Fruit fly (Drosophila melanogaster) whole organism, embryonic: ENCODE data around the gene spn-F.

ENCODE experiments used
- ATbp ChIP-seq: fragments of 200-800 bp; sonication (Bioruptor generic); optimal IDR thresholded peaks from 2 replicates; lab custom pipeline; 2017; ENCODE audit warnings: missing biosample characterization, mild to moderate bottlenecking, missing genetic modification characterization, missing genetic modification reagents
- Ada2b ChIP-seq: fragments of 200-800 bp; sonication (Bioruptor generic); IDR thresholded peaks from 2 replicates; pipeline ENCODE4 v1.3.6; 2022; ENCODE audit warnings: missing biosample characterization, missing genetic modification characterization
- Atf3 ChIP-seq: fragments of 200-800 bp; sonication (Bioruptor generic); optimal IDR thresholded peaks from 3 replicates; lab custom pipeline; 2016; ENCODE audit warnings: missing biosample characterization, missing genetic modification characterization
- BEAF-32 ChIP-seq: fragments of 200-800 bp; sonication (Bioruptor generic); optimal IDR thresholded peaks from 3 replicates; lab custom pipeline; 2017; ENCODE audit warnings: missing biosample characterization, missing genetic modification characterization, mild to moderate bottlenecking, moderate library complexity, missing genetic modification reagents
- BtbVII ChIP-seq: fragments of 200-800 bp; sonication (Bioruptor generic); optimal IDR thresholded peaks from 3 replicates; lab custom pipeline; 2017; ENCODE audit warnings: missing biosample characterization, mild to moderate bottlenecking, missing genetic modification characterization
- C15 ChIP-seq: fragments of 200-800 bp; sonication (Bioruptor generic); IDR thresholded peaks from 3 replicates; pipeline ENCODE4 v1.3.6; 2022; ENCODE audit warnings: missing biosample characterization, missing genetic modification characterization
- CG10274 ChIP-seq: fragments of 200-800 bp; sonication (Bioruptor generic); optimal IDR thresholded peaks from 3 replicates; lab custom pipeline; 2017; ENCODE audit warnings: missing biosample characterization, mild to moderate bottlenecking, missing genetic modification characterization
- CG10462 ChIP-seq: fragments of 200-800 bp; sonication (Bioruptor generic); optimal IDR thresholded peaks from 2 replicates; lab custom pipeline; 2016; ENCODE audit warnings: missing biosample characterization, missing genetic modification characterization
- CG10543 ChIP-seq: fragments of 200-800 bp; sonication (Bioruptor generic); optimal IDR thresholded peaks from 3 replicates; lab custom pipeline; 2017; ENCODE audit warnings: missing biosample characterization, mild to moderate bottlenecking, missing genetic modification characterization, moderate library complexity
- CG10959 ChIP-seq: fragments of 200-800 bp; sonication (Bioruptor generic); IDR thresholded peaks from 2 replicates; pipeline ENCODE4 v1.3.6; 2022; ENCODE audit warnings: missing biosample characterization, missing genetic modification characterization
- CG11696 ChIP-seq: fragments of 200-800 bp; sonication (Bioruptor generic); IDR thresholded peaks from 2 replicates; pipeline ENCODE4 v1.3.6; 2022; ENCODE audit warnings: missing biosample characterization, missing genetic modification characterization
- CG12155 ChIP-seq: fragments of 200-800 bp; sonication (Bioruptor generic); optimal IDR thresholded peaks from 3 replicates; lab custom pipeline; 2016; ENCODE audit warnings: missing biosample characterization, missing genetic modification characterization
- CG2116 ChIP-seq: fragments of 200-800 bp; sonication (Bioruptor generic); optimal IDR thresholded peaks from 3 replicates; lab custom pipeline; 2018; ENCODE audit warnings: missing biosample characterization, mild to moderate bottlenecking, missing genetic modification characterization
- CG2678 ChIP-seq: fragments of 200-800 bp; sonication (Bioruptor generic); optimal IDR thresholded peaks from 3 replicates; lab custom pipeline; 2019; ENCODE audit warnings: missing biosample characterization, mild to moderate bottlenecking, missing genetic modification characterization, moderate library complexity
- CG2889 ChIP-seq: fragments of 200-800 bp; sonication (Bioruptor generic); IDR thresholded peaks from 3 replicates; pipeline ENCODE4 v1.3.6; 2022; ENCODE audit warnings: missing biosample characterization, missing genetic modification characterization
- CG31224 ChIP-seq: fragments of 200-800 bp; sonication (Bioruptor generic); IDR thresholded peaks from 2 replicates; pipeline ENCODE4 v1.3.6; 2022; ENCODE audit warnings: missing biosample characterization, missing genetic modification characterization
- CG33213 ChIP-seq: fragments of 200-800 bp; sonication (Bioruptor generic); optimal IDR thresholded peaks from 3 replicates; lab custom pipeline; 2016; ENCODE audit warnings: missing biosample characterization, missing genetic modification characterization
- CG34224 ChIP-seq: fragments of 200-800 bp; sonication (Bioruptor generic); IDR thresholded peaks from 3 replicates; pipeline ENCODE4 v1.3.6; 2022; ENCODE audit warnings: missing biosample characterization, missing genetic modification characterization; ENCODE audit not compliant: partially characterized antibody
- CG4820 ChIP-seq: fragments of 200-800 bp; sonication (Bioruptor generic); optimal IDR thresholded peaks from 3 replicates; lab custom pipeline; 2016; ENCODE audit warnings: missing biosample characterization, missing genetic modification characterization
- CG7839 ChIP-seq: fragments of 200-800 bp; sonication (Bioruptor generic); optimal IDR thresholded peaks from 3 replicates; lab custom pipeline; 2018; ENCODE audit warnings: missing biosample characterization, mild to moderate bottlenecking, missing genetic modification characterization, moderate library complexity
- CG7963 ChIP-seq: fragments of 200-800 bp; sonication (Bioruptor generic); IDR thresholded peaks from 3 replicates; pipeline ENCODE4 v1.3.6; 2022; ENCODE audit warnings: missing biosample characterization, missing genetic modification characterization; ENCODE audit not compliant: partially characterized antibody
- CG7987 ChIP-seq: fragments of 200-800 bp; sonication (Bioruptor generic); optimal IDR thresholded peaks from 2 replicates; lab custom pipeline; 2018; ENCODE audit warnings: missing biosample characterization, mild to moderate bottlenecking, missing genetic modification characterization, moderate library complexity
- CG8478 ChIP-seq: fragments of >200 bp; optimal IDR thresholded peaks from 2 replicates; lab custom pipeline; 2018
- Deaf1 ChIP-seq: fragments of 200-800 bp; optimal IDR thresholded peaks from 3 replicates; lab custom pipeline; 2019; ENCODE audit warnings: missing biosample characterization, mild to moderate bottlenecking, missing genetic modification characterization, moderate library complexity
- Dp ChIP-seq: fragments of 200-800 bp; sonication (Bioruptor generic); optimal IDR thresholded peaks from 2 replicates; lab custom pipeline; 2018; ENCODE audit warnings: missing biosample characterization, mild to moderate bottlenecking, missing genetic modification characterization, moderate library complexity
- Lpt ChIP-seq: fragments of >200 bp; optimal IDR thresholded peaks from 2 replicates; lab custom pipeline; 2018; ENCODE audit warnings: missing biosample characterization, missing genetic modification characterization
- MBD-R2 ChIP-seq: fragments of 200-800 bp; sonication (Bioruptor generic); IDR thresholded peaks from 2 replicates; pipeline ENCODE4 v1.3.6; 2022; ENCODE audit warnings: missing biosample characterization, missing genetic modification characterization
- NC2α ChIP-seq: fragments of 200-800 bp; sonication (Bioruptor generic); optimal IDR thresholded peaks from 2 replicates; lab custom pipeline; 2016; ENCODE audit warnings: missing biosample characterization, missing genetic modification characterization
- Sox102F ChIP-seq: fragments of 200-800 bp; sonication (Bioruptor generic); optimal IDR thresholded peaks from 2 replicates; lab custom pipeline; 2018; ENCODE audit warnings: missing biosample characterization, mild to moderate bottlenecking, missing genetic modification characterization, moderate library complexity
- amos ChIP-seq: fragments of 200-800 bp; sonication (Bioruptor generic); IDR thresholded peaks from 2 replicates; pipeline ENCODE4 v1.3.6; 2022; ENCODE audit warnings: missing biosample characterization, missing genetic modification characterization; ENCODE audit not compliant: partially characterized antibody
- az2 ChIP-seq: fragments of 200-800 bp; sonication (Bioruptor generic); optimal IDR thresholded peaks from 3 replicates; lab custom pipeline; 2016; ENCODE audit warnings: missing biosample characterization, missing genetic modification characterization
- dpn ChIP-seq, 2 experiments: fragments of 200-800 bp; sonication (Bioruptor generic); optimal IDR thresholded peaks; 3 replicates each; lab custom pipeline; 2016; ENCODE audit warnings: missing biosample characterization in 2 of 2, missing genetic modification characterization in 2 of 2
- esg ChIP-seq: fragments of 200-800 bp; sonication (Bioruptor generic); conservative IDR thresholded peaks from 2 replicates; pipeline ENCODE4 v1.3.6; 2022; ENCODE audit warnings: missing biosample characterization, missing genetic modification characterization
- eyg ChIP-seq: fragments of 200-800 bp; sonication (Bioruptor generic); optimal IDR thresholded peaks from 3 replicates; lab custom pipeline; 2016; ENCODE audit warnings: missing biosample characterization, missing genetic modification characterization
- gce ChIP-seq: fragments of 200-800 bp; sonication (Bioruptor generic); IDR thresholded peaks from 3 replicates; pipeline ENCODE4 v1.3.6; 2022; ENCODE audit warnings: missing biosample characterization, missing genetic modification characterization
- gcm2 ChIP-seq: fragments of 200-800 bp; sonication (Bioruptor generic); optimal IDR thresholded peaks from 2 replicates; lab custom pipeline; 2016; ENCODE audit warnings: missing biosample characterization, missing genetic modification characterization
- gt ChIP-seq: fragments of 200-800 bp; sonication (Bioruptor generic); IDR thresholded peaks from 2 replicates; pipeline ENCODE4 v1.3.6; 2022; ENCODE audit warnings: missing biosample characterization, missing genetic modification characterization
- ind ChIP-seq: fragments of 200-800 bp; sonication (Bioruptor generic); optimal IDR thresholded peaks from 3 replicates; lab custom pipeline; 2016; ENCODE audit warnings: missing biosample characterization, missing genetic modification characterization
- kay ChIP-seq: fragments of 200-800 bp; sonication (Bioruptor generic); optimal IDR thresholded peaks from 2 replicates; lab custom pipeline; 2016; ENCODE audit warnings: missing biosample characterization, missing genetic modification characterization
- otp ChIP-seq: fragments of 200-800 bp; sonication (Bioruptor generic); IDR thresholded peaks from 3 replicates; pipeline ENCODE4, ENCODE4 v1.3.6; 2022; ENCODE audit warnings: missing biosample characterization, missing genetic modification characterization
- pnt ChIP-seq: fragments of 200-800 bp; sonication (Bioruptor generic); optimal IDR thresholded peaks from 3 replicates; lab custom pipeline; 2016; ENCODE audit warnings: missing biosample characterization, missing genetic modification characterization
- ranshi ChIP-seq: fragments of 200-800 bp; sonication (Bioruptor generic); IDR thresholded peaks from 2 replicates; pipeline ENCODE4 v1.3.6; 2022; ENCODE audit warnings: missing biosample characterization, missing genetic modification characterization
- scrt ChIP-seq: fragments of 200-800 bp; sonication (Bioruptor generic); optimal IDR thresholded peaks from 2 replicates; lab custom pipeline; 2018; ENCODE audit warnings: missing biosample characterization, mild to moderate bottlenecking, missing genetic modification characterization, moderate library complexity
- sim ChIP-seq: fragments of 200-800 bp; sonication (Bioruptor generic); IDR thresholded peaks from 2 replicates; pipeline ENCODE4 v1.3.6; 2022; ENCODE audit warnings: missing biosample characterization, missing genetic modification characterization
- sr ChIP-seq: fragments of 200-800 bp; sonication (Bioruptor generic); IDR thresholded peaks from 3 replicates; pipeline ENCODE4 v1.3.6; 2022; ENCODE audit warnings: missing biosample characterization, missing genetic modification characterization
- tap ChIP-seq: fragments of 200-800 bp; optimal IDR thresholded peaks from 3 replicates; lab custom pipeline; 2019; ENCODE audit warnings: missing biosample characterization, mild to moderate bottlenecking, missing genetic modification characterization, moderate library complexity
- trh ChIP-seq: fragments of 200-800 bp; sonication (Bioruptor generic); optimal IDR thresholded peaks from 2 replicates; lab custom pipeline; 2016; ENCODE audit warnings: missing biosample characterization, missing genetic modification characterization
- vnd ChIP-seq: fragments of 200-800 bp; sonication (Bioruptor generic); IDR thresholded peaks from 3 replicates; pipeline ENCODE4 v1.3.6; 2022; ENCODE audit warnings: missing biosample characterization, missing genetic modification characterization; ENCODE audit not compliant: partially characterized antibody
- wor ChIP-seq: fragments of 200-800 bp; sonication (Bioruptor generic); IDR thresholded peaks from 2 replicates; pipeline ENCODE4 v1.3.6; 2022; ENCODE audit warnings: missing biosample characterization, missing genetic modification characterization

The spn-F gene

dm6 chr3R:31252093-31252962 is 2.6 kb upstream of the spn-F start, which contains the start of the genes qless and mRpL32 (continued):
- peak; percentile 71 for TF ChIP-seq CG31224 (GFP tag; lab: Robert Waterston, UW)
- TF ChIP-seq pnt: peak; percentile 39
- TF ChIP-seq CG33213: peak; percentile 76
- TF ChIP-seq esg (GFP tag; lab: Robert Waterston, UW): no peak
- no peak for TF ChIP-seq gcm2 (GFP tag; lab: Kevin White, UChicago)
- peak; percentile 75 for TF ChIP-seq Ada2b (GFP tag; lab: Robert Waterston, UW)
- TF ChIP-seq Atf3 (GFP tag; lab: Kevin White, UChicago): peak; percentile 3
- TF ChIP-seq ATbp (GFP tag; lab: Kevin White, UChicago): no peak
- TF ChIP-seq sim: 0 out of 2 replicates have a peak, but pooled peaks have one; percentile 36
- TF ChIP-seq CG4820 (GFP tag; lab: Kevin White, UChicago): peak; percentile 69
- TF ChIP-seq gce (GFP tag; lab: Robert Waterston, UW): peak; percentile 39; the same call in 1 of the 3 replicates
- TF ChIP-seq CG11696 (GFP tag; lab: Robert Waterston, UW): peak; percentile 50; the same call in 1 of the 2 replicates
- peak; percentile 36 for TF ChIP-seq Sox102F (GFP tag; lab: Kevin White, UChicago)
- peak; percentile 31; the same call in 1 of the 3 replicates for TF ChIP-seq sr (GFP tag; lab: Robert Waterston, UW)
- TF ChIP-seq CG2116 (GFP tag; lab: Kevin White, UChicago): peak; percentile 80
- no peak for TF ChIP-seq trh (GFP tag; lab: Kevin White, UChicago)
- TF ChIP-seq otp: no peak
- TF ChIP-seq eyg: peak; percentile 42
- no peak for TF ChIP-seq CG2889
- peak; percentile 34 for TF ChIP-seq az2 (GFP tag; lab: Kevin White, UChicago)
- peak; percentile 71 for TF ChIP-seq kay (GFP tag; lab: Kevin White, UChicago)
- TF ChIP-seq CG34224 (GFP tag; lab: Robert Waterston, UW): peak; percentile 74; the same call in 2 of the 3 replicates
- TF ChIP-seq NC2α (GFP tag; lab: Kevin White, UChicago): no peak
- TF ChIP-seq CG7963 (GFP tag; lab: Robert Waterston, UW): no peak
- no peak for TF ChIP-seq CG2678
- peak; percentile 25 for TF ChIP-seq CG7987
- TF ChIP-seq gt: peak; percentile 80
- no peak for TF ChIP-seq Lpt (GFP tag; lab: Kevin White, UChicago)
- TF ChIP-seq C15 (GFP tag; lab: Robert Waterston, UW): 0 out of 3 replicates have a peak, but pooled peaks have one; percentile 34
- peak; percentile 83 for TF ChIP-seq ind (GFP tag; lab: Kevin White, UChicago)
- no peak for TF ChIP-seq CG10274
- TF ChIP-seq ranshi: 0 out of 2 replicates have a peak, but pooled peaks have one; percentile 41
- no peak for TF ChIP-seq tap (tag; lab: Kevin White, UChicago)
- TF ChIP-seq BEAF-32 (GFP tag; lab: Kevin White, UChicago): peak; percentile 82
- no peak for TF ChIP-seq CG8478 (lab: Kevin White, UChicago)
- peak; percentile 50 for TF ChIP-seq Dp (GFP tag; lab: Kevin White, UChicago)
- no peak for TF ChIP-seq wor
- peak; percentile 80; the same call in 1 of the 2 replicates for TF ChIP-seq MBD-R2 (GFP tag; lab: Robert Waterston, UW)
- TF ChIP-seq vnd (GFP tag; lab: Robert Waterston, UW): peak; percentile 64
- no peak for TF ChIP-seq CG10462 (GFP tag; lab: Kevin White, UChicago)
- TF ChIP-seq scrt: peak; percentile 80
- peak; percentile 51 for TF ChIP-seq CG10959 (GFP tag; lab: Robert Waterston, UW)
- peak; percentile 94 for TF ChIP-seq Deaf1
- peak; percentile 15 for TF ChIP-seq BtbVII (GFP tag; lab: Kevin White, UChicago)
- peak; percentile 65 for TF ChIP-seq amos (GFP tag; lab: Robert Waterston, UW)
- peak; percentile 34 for TF ChIP-seq CG12155 (GFP tag; lab: Kevin White, UChicago)
- no peak for TF ChIP-seq CG10543
- peak; percentile 45 to 68 for TF ChIP-seq dpn (GFP tag; optimal IDR thresholded peaks at IDR 0.05; lab: Kevin White, UChicago)
- no peak for TF ChIP-seq CG7839 (tag; lab: Kevin White, UChicago)
